Fruit fly (Drosophila melanogaster): Measurements from ENCODE around the gene CG12301.

DNA sequence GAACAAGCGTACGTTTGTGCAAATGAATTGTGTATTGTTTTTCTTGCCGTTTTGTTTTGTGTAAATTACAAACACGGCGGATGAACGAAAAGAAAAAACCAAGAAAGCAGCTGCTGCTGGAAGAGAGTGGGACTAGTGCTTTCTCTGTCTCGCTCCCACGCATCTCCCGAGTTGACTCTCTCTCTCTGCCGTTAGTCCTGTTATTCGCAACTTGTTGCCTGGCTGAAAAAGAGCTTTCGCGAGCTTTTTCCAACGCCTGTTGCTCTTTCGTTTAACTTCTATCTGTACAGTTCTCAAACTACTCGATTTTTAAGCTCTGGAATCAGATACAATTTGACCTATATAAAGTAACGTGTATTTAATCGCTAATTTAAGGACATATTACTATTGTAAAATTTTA lies 12.8 kb downstream of the CG12301 start:
- TF ChIP-seq ovo (GFP tag; optimal IDR thresholded peaks at IDR 0.05) = peak; percentile 17
- no peak for TF ChIP-seq cnc (optimal IDR thresholded peaks at IDR 0.05)
- no peak for TF ChIP-seq Clk (GFP tag; optimal IDR thresholded peaks at IDR 0.05)

Data from whole organism, adult.